Worm (Caenorhabditis elegans): ENCODE data around the gene got-1.2.
A peak's percentile ranks its signal among the peaks of the same experiment; 100 is the strongest.

got-1.2 gene

DNA sequence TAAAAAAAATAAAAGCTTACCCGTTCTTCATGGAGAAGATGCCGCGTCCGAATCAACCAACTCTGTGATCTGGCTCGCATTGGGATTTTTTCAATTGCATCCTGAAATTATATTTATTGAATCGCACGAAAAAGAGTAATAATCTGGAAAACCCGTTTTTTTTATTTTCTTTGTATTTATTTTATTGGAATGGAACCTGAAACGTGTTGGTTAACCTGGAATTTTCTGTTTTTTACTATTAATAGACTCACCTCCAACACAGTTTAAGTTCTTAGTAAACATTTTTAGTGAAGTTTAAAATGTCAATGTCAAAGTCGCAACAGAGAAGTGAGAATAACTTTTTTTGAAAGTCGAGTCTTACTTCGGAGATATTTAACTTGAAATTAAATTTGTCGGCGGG lies 25.3 kb upstream of the got-1.2 start:
- TF ChIP-seq snu-23 (GFP tag; optimal IDR thresholded peaks at IDR 0.05) (no peak), fos-1 (tag; optimal IDR thresholded peaks at IDR 0.05) (no peak), ceh-90 (tag; optimal IDR thresholded peaks at IDR 0.05) (no peak), ets-5 (GFP tag; IDR thresholded peaks at IDR 0.05) (no peak), ztf-11 (tag; optimal IDR thresholded peaks at IDR 0.05) (no peak), nhr-20 (tag; optimal IDR thresholded peaks at IDR 0.05) (no peak), fkh-8 (tag; optimal IDR thresholded peaks at IDR 0.05) (no peak), efl-1 (optimal IDR thresholded peaks at IDR 0.05) (no peak), efl-1 (GFP tag; optimal IDR thresholded peaks at IDR 0.05 in 1 of 2) (peak in 1 of 2 experiments; percentile 56), aly-2 (tag; optimal IDR thresholded peaks at IDR 0.05) (no peak)

DNA sequence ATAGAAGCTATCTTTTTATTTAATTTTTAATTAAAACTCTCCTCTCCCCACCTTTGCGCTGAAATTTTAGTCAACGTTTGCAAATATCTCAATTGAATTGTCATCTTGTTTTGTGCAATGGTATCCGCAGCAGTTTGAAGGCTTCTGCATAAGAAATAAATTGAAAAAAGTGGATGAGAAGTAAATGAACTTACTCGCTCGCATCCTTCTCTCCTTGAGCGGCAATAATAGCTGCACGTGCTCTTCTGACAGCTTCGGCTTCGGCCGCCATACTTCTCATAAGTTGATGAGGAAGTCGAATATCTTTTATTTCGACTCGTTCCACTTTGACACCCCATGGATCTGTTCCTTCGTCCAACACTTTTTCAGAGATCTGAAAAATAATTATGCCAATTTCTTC lies 23.9 kb upstream of the got-1.2 start:
- no peak for TF ChIP-seq rnt-1 (tag; optimal IDR thresholded peaks at IDR 0.05)
- no peak for TF ChIP-seq grh-1 (GFP tag; IDR thresholded peaks at IDR 0.05)
- TF ChIP-seq fkh-10 (GFP tag; optimal IDR thresholded peaks at IDR 0.05) = peak; percentile 34
- TF ChIP-seq pqm-1 (tag; optimal IDR thresholded peaks at IDR 0.05) = no peak
- no peak for TF ChIP-seq ceh-8 (GFP tag; optimal IDR thresholded peaks at IDR 0.05)
- TF ChIP-seq hlh-4 (tag; optimal IDR thresholded peaks at IDR 0.05) = no peak
- no peak for TF ChIP-seq nhr-71 (tag; optimal IDR thresholded peaks at IDR 0.05)
- no peak for TF ChIP-seq dsc-1 (tag; optimal IDR thresholded peaks at IDR 0.05)
- no peak for TF ChIP-seq efl-3 (GFP tag; optimal IDR thresholded peaks at IDR 0.05)
- TF ChIP-seq hlh-17 (GFP tag; optimal IDR thresholded peaks at IDR 0.05; ENCODE audit: borderline replicate concordance) = no peak
- TF ChIP-seq lin-14 (GFP tag; optimal IDR thresholded peaks at IDR 0.05) = peak; percentile 51

DNA sequence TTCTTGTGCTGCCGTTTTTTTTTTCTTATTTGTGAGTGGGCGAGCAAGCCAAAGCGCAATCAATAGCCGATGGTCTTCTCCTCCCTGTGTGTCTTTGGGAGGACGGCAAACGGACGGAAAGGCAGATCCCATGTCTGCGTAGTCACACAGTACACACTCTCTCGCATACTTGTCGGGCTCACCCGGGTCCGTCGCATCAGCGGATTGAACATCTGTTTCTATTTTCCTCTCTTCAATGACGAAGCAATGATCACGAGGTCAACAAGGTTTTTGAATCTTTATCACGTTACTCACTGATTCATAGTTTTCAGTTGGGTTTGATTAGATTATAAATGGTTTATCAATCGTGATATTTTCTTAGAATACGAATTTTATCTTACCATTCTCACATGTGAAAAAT lies 22.6 kb upstream of the got-1.2 start:
- TF ChIP-seq efl-3 (GFP tag; optimal IDR thresholded peaks at IDR 0.05) (no peak), pag-3 (tag; optimal IDR thresholded peaks at IDR 0.05; ENCODE audit: borderline replicate concordance, insufficient read depth) (peak; percentile 68), ces-1 (GFP tag; optimal IDR thresholded peaks at IDR 0.05) (no peak), snu-23 (GFP tag; optimal IDR thresholded peaks at IDR 0.05) (peak; percentile 47), pax-3 (tag; optimal IDR thresholded peaks at IDR 0.05) (no peak), nhr-85 (tag) (no peak), nhr-77 (tag; optimal IDR thresholded peaks at IDR 0.05) (no peak), sup-37 (GFP tag; optimal IDR thresholded peaks at IDR 0.05) (no peak), ceh-88 (GFP tag; IDR thresholded peaks at IDR 0.05) (no peak), C04F5.9 (tag; optimal IDR thresholded peaks at IDR 0.05) (no peak), zag-1 (tag; optimal IDR thresholded peaks at IDR 0.05) (no peak), unc-62 (GFP tag; optimal IDR thresholded peaks at IDR 0.05) (no peak), ets-5 (GFP tag; IDR thresholded peaks at IDR 0.05) (no peak), pqm-1 (tag; optimal IDR thresholded peaks at IDR 0.05) (no peak), nhr-28 (tag; optimal IDR thresholded peaks at IDR 0.05) (no peak), nhr-84 (tag; optimal IDR thresholded peaks at IDR 0.05) (no peak), nhr-71 (tag; optimal IDR thresholded peaks at IDR 0.05) (peak; percentile 82), ceh-82 (tag; optimal IDR thresholded peaks at IDR 0.05) (no peak), lin-13 (GFP tag; optimal IDR thresholded peaks at IDR 0.05) (no peak), irx-1 (tag; optimal IDR thresholded peaks at IDR 0.05) (no peak), lir-3 (tag; optimal IDR thresholded peaks at IDR 0.05; ENCODE audit: poor library complexity) (peak; percentile 24), fkh-10 (GFP tag; optimal IDR thresholded peaks at IDR 0.05) (no peak), xbp-1 (tag; optimal IDR thresholded peaks at IDR 0.05) (peak; percentile 17), tlp-1 (tag; optimal IDR thresholded peaks at IDR 0.05) (no peak), nhr-47 (tag; optimal IDR thresholded peaks at IDR 0.05) (peak; percentile 22), lin-35 (GFP tag; optimal IDR thresholded peaks at IDR 0.05) (peak in 1 of 2 experiments; percentile 20), unc-130 (tag; optimal IDR thresholded peaks at IDR 0.05) (no peak), lin-14 (GFP tag; optimal IDR thresholded peaks at IDR 0.05) (peak; percentile 81), elt-3 (tag; optimal IDR thresholded peaks at IDR 0.05) (peak in 1 of 6 experiments; percentile 3), sptf-1 (tag; optimal IDR thresholded peaks at IDR 0.05) (no peak), aha-1 (tag; optimal IDR thresholded peaks at IDR 0.05) (no peak), tbx-2 (tag; optimal IDR thresholded peaks at IDR 0.05) (peak; percentile 32), fkh-8 (tag; optimal IDR thresholded peaks at IDR 0.05) (no peak), lin-39 (tag; optimal IDR thresholded peaks at IDR 0.05) (no peak), nhr-19 (GFP tag; conservative IDR thresholded peaks at IDR 0.05) (peak; percentile 60), ztf-4 (tag; optimal IDR thresholded peaks at IDR 0.05) (no peak), sox-4 (tag; optimal IDR thresholded peaks at IDR 0.05) (no peak)

All from whole organism, L1 larva.